Worm (Caenorhabditis elegans) whole organism, L4 larva: Measurements from ENCODE around the gene msp-59.
"Not testable (repeated sequence)": the region's sequence is repeated elsewhere in the genome, so short reads cannot be mapped to it uniquely, and the experiment has no call there.

ENCODE experiments used
- D1046.2 ChIP-seq: fragments of 200-800 bp; sonication (Bioruptor generic); IDR thresholded peaks from 2 replicates; pipeline ENCODE4 v1.3.6; 2022; ENCODE audit warnings: missing genetic modification characterization, missing compliant biosample characterization
- F37D6.2 ChIP-seq: sonication (generic microtip); optimal IDR thresholded peaks from 2 replicates; lab custom pipeline; 2016; ENCODE audit warnings: mild to moderate bottlenecking, missing genetic modification characterization, missing compliant biosample characterization
- F44E2.7 ChIP-seq: fragments of 200-800 bp; sonication (Bioruptor generic); IDR thresholded peaks from 2 replicates; pipeline ENCODE4 v2.1.2; 2022; ENCODE audit warnings: missing genetic modification characterization, missing compliant biosample characterization
- F49E8.2 ChIP-seq: sonication (generic microtip); optimal IDR thresholded peaks from 2 replicates; lab custom pipeline; 2016; ENCODE audit warnings: missing compliant biosample characterization, mild to moderate bottlenecking, missing genetic modification characterization, borderline replicate concordance
- R02D3.7 ChIP-seq: fragments of 150-350 bp; sonication (generic microtip); optimal IDR thresholded peaks from 3 replicates; lab custom pipeline; 2014; ENCODE audit warnings: missing biosample characterization, missing genetic modification characterization
- T26A8.4 ChIP-seq: fragments of 200-800 bp; sonication (Bioruptor generic); IDR thresholded peaks from 2 replicates; pipeline ENCODE4 v1.3.6; 2022; ENCODE audit warnings: missing genetic modification characterization, missing compliant biosample characterization
- Y105C5A.15 ChIP-seq: fragments of 200-800 bp; sonication (Bioruptor generic); IDR thresholded peaks from 2 replicates; pipeline ENCODE4 v1.3.6; 2022; ENCODE audit warnings: missing genetic modification characterization, missing compliant biosample characterization
- Y48G9A.11 ChIP-seq: fragments of 200-800 bp; sonication (Bioruptor generic); IDR thresholded peaks from 2 replicates; pipeline ENCODE4 v1.3.6; 2022; ENCODE audit warnings: missing genetic modification reagents, missing genetic modification characterization, missing compliant biosample characterization
- ZK337.2 ChIP-seq: fragments of 200-800 bp; sonication (Bioruptor generic); IDR thresholded peaks from 2 replicates; pipeline ENCODE4 v1.3.6; 2022; ENCODE audit warnings: missing genetic modification reagents, missing genetic modification characterization, missing compliant biosample characterization
- ZK546.5 ChIP-seq, 2 experiments: sonication (generic microtip); optimal IDR thresholded peaks; 2 replicates each; lab custom pipeline; 2017; ENCODE audit warnings: missing biosample characterization in 2 of 2, missing genetic modification characterization in 2 of 2
- aha-1 ChIP-seq: fragments of 150-350 bp; peaks from one replicate; lab custom pipeline; 2014; ENCODE audit warnings: missing biosample characterization, missing genetic modification characterization
- ama-1 ChIP-seq: fragments of 150-350 bp; optimal IDR thresholded peaks from 2 replicates; lab custom pipeline; 2014; ENCODE audit warnings: inconsistent platforms, mixed read lengths
- arid-1 ChIP-seq: fragments of 200-800 bp; sonication (Bioruptor generic); conservative IDR thresholded peaks from 2 replicates; pipeline ENCODE4 v1.3.6; 2022; ENCODE audit warnings: missing genetic modification reagents, missing genetic modification characterization, missing compliant biosample characterization
- ceh-44 ChIP-seq: fragments of 200-800 bp; sonication (Bioruptor generic); IDR thresholded peaks from 2 replicates; pipeline ENCODE4 v1.3.6; 2022; ENCODE audit warnings: missing genetic modification reagents, missing genetic modification characterization, missing compliant biosample characterization
- ceh-62 ChIP-seq: sonication (generic microtip); optimal IDR thresholded peaks from 2 replicates; lab custom pipeline; 2017; ENCODE audit warnings: missing biosample characterization, missing genetic modification characterization
- dve-1 ChIP-seq: sonication (generic microtip); optimal IDR thresholded peaks from 2 replicates; lab custom pipeline; 2017; ENCODE audit warnings: antibody characterized with exemption, mild to moderate bottlenecking, missing genetic modification characterization, missing compliant biosample characterization; ENCODE audit not compliant: insufficient read depth
- fkh-10 ChIP-seq: fragments of 150-350 bp; optimal IDR thresholded peaks from 2 replicates; lab custom pipeline; 2014; ENCODE audit warnings: missing biosample characterization, missing genetic modification reagents, missing genetic modification characterization
- gei-8 ChIP-seq: fragments of 200-800 bp; sonication (Bioruptor generic); optimal IDR thresholded peaks from 2 replicates; lab custom pipeline; 2018; ENCODE audit warnings: mild to moderate bottlenecking, missing genetic modification characterization, missing compliant biosample characterization
- lin-29 ChIP-seq: fragments of 200-800 bp; sonication (Bioruptor generic); IDR thresholded peaks from 2 replicates; pipeline ENCODE4 v1.3.6; 2022; ENCODE audit warnings: missing genetic modification reagents, missing genetic modification characterization, missing compliant biosample characterization
- lin-38 ChIP-seq: fragments of 200-800 bp; sonication (Bioruptor generic); IDR thresholded peaks from 2 replicates; pipeline ENCODE4 v1.3.6; 2022; ENCODE audit warnings: missing genetic modification reagents, missing genetic modification characterization, missing compliant biosample characterization
- mdt-29 ChIP-seq: fragments of 200-800 bp; sonication (Bioruptor generic); IDR thresholded peaks from 2 replicates; pipeline ENCODE4 v1.3.6; 2022; ENCODE audit warnings: missing genetic modification reagents, missing genetic modification characterization, missing compliant biosample characterization
- nhr-10 ChIP-seq: fragments of 150-350 bp; optimal IDR thresholded peaks from 2 replicates; lab custom pipeline; 2014; ENCODE audit warnings: missing biosample characterization, missing genetic modification characterization
- nhr-111 ChIP-seq: fragments of 200-800 bp; sonication (Bioruptor generic); optimal IDR thresholded peaks from 2 replicates; lab custom pipeline; 2018; ENCODE audit warnings: mild to moderate bottlenecking, missing genetic modification characterization, missing compliant biosample characterization
- pqm-1 ChIP-seq: sonication (generic microtip); optimal IDR thresholded peaks from 2 replicates; lab custom pipeline; 2017; ENCODE audit warnings: missing biosample characterization, missing genetic modification characterization
- set-16 ChIP-seq: fragments of 200-800 bp; sonication (Bioruptor generic); IDR thresholded peaks from 2 replicates; pipeline ENCODE4 v1.3.6; 2022; ENCODE audit warnings: missing genetic modification reagents, missing genetic modification characterization, missing compliant biosample characterization
- snpc-1.2 ChIP-seq: fragments of 200-800 bp; sonication (Bioruptor generic); IDR thresholded peaks from 2 replicates; pipeline ENCODE4 v1.3.6; 2022; ENCODE audit warnings: missing genetic modification reagents, missing genetic modification characterization, missing compliant biosample characterization
- unc-62 ChIP-seq, 3 experiments: fragments of 150-350 bp in 1 of 3; sonication (generic microtip); optimal IDR thresholded peaks in 2 of 3; peaks in 1 of 3; 1 replicate in 1 of 3; 2 replicates in 2 of 3; lab custom pipeline; 2014 to 2017; ENCODE audit warnings: missing biosample characterization in 3 of 3, missing genetic modification characterization in 3 of 3, missing genetic modification reagents in 3 of 3, missing genotype in 1 of 3
- zfp-2 ChIP-seq: sonication (generic microtip); optimal IDR thresholded peaks from 2 replicates; lab custom pipeline; 2016; ENCODE audit warnings: mild to moderate bottlenecking, missing genetic modification characterization, missing compliant biosample characterization
- ztf-7 ChIP-seq: fragments of 150-350 bp; optimal IDR thresholded peaks from 2 replicates; lab custom pipeline; 2014; ENCODE audit warnings: missing biosample characterization, missing genetic modification characterization

msp-59 gene

DNA sequence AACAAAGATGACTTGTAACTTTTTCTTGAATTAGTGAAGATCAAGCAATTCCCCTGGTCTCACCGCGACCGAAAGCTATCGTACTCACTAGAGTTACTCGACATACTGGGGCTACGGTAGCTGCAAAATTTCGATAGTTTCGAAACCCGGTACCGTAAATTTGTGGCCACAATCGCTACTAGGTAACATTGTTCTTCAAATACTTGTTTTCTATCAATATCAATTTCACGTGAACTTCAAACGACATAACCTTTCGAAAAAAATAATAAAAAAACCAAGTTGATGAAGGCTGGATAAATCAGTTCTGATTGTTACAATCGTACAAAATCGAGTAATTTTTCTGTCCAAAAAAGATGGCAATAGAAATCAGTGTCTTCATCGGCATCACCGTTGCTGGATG is 40.4 kb downstream of the msp-59 start, which contains the start of gene F36H12.3:
Gene F36H12.3 (plus strand): TSS at position 301 of the 400 bp plus-strand sequence.
- TF ChIP-seq ztf-7 (no peak), unc-62 (GFP tag; optimal IDR thresholded peaks at IDR 0.05 in 1 of 2; lab: Kevin White, UChicago) (peak in 1 of 2 experiments; percentile 65), unc-62 (tag; optimal IDR thresholded peaks at IDR 0.05; lab: Kevin White, UChicago) (no peak), Y48G9A.11 (GFP tag; lab: Robert Waterston, UW) (no peak)

DNA sequence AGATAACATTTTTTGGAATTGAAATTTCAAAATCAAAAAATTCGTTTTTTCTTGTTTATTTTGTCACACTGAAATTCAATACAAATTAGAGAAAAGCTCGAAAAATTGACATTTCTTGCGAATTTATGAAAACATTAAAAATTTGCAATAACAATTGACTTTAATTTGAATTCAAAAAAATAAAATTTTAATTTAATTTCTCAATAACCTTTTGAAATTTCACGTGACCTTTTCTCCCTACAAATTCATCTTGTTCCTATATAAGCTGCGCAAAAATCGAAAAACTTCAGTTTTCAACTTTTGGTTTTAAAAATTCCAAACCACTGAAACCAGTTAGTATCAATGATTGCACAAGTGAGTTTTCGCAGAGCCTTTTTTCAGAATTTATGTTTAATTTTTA is 44.1 kb downstream of the msp-59 start, which contains the start of gene F36H12.4:
Gene F36H12.4 (plus strand): TSS at position 301 of the 400 bp plus-strand sequence.
- TF ChIP-seq ZK337.2 (GFP tag; lab: Robert Waterston, UW) (no peak), nhr-10 (tag; lab: Kevin White, UChicago) (no peak), R02D3.7 (tag; lab: Kevin White, UChicago) (no peak), F37D6.2 (tag; lab: Kevin White, UChicago) (no peak), zfp-2 (no peak), lin-29 (GFP tag; lab: Robert Waterston, UW) (no peak), gei-8 (no peak), D1046.2 (GFP tag; lab: Robert Waterston, UW) (no peak), pqm-1 (tag; lab: Kevin White, UChicago) (no peak), nhr-111 (GFP tag; lab: Kevin White, UChicago) (no peak), ceh-62 (no peak), ZK546.5 (tag; optimal IDR thresholded peaks at IDR 0.05; lab: Kevin White, UChicago) (no peak)
- TF ChIP-seq, all 104 proteins: peak for 0

DNA sequence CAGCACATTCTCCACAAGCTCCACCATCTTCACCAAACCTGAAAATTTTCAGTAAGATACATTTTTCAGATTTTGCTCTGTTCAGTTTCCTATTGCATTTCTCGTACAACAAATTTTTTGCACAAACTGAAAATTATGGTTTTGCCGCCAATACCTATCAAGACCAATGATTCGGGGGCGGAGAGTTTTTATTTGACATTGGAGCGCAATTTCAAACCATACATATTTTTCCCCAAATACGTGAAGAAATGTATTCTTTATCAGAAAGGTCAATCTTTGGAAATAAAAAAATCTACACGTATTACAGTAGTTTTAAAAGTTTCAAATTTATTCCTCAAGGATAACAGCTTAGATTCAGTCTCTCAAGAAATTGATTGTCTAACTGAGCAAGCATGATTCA is 46.4 kb downstream of the msp-59 start, which contains the start of gene F36H12.5:
Gene F36H12.5 (plus strand): TSS at position 301 of the 400 bp plus-strand sequence.
- TF ChIP-seq dve-1: no peak
- TF ChIP-seq nhr-111 (GFP tag; lab: Kevin White, UChicago): no peak
- no peak for TF ChIP-seq set-16 (GFP tag; lab: Robert Waterston, UW)
- no peak for TF ChIP-seq pqm-1 (tag; lab: Kevin White, UChicago)
- no peak for TF ChIP-seq fkh-10 (GFP tag; lab: Kevin White, UChicago)

DNA sequence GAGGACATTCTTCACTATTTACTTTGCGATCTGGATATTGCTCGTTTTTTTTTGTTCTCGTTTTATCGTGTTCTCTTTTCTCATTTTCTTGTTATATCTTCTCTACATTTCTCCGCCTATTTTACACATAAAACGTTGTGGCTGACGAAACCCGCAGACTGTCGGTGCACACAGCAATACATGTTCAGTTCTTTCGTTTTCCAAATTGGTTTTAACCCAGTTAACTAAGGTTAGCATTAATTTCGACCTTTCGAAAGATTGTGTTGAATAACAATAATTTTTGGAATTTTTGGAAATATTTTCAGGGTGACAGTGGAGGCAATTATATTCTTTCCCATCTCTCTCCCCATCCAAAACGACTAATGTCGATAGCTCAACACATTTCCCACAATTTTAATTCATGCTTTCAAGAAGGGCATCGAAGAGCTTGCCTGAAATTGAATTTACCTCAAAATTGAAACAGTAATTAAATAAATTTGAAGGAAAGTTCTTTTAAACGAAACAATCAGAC is 48.2 kb downstream of the msp-59 start:
- TF ChIP-seq lin-38 (peak; percentile 60), F49E8.2 (tag; lab: Kevin White, UChicago) (peak; percentile 56), T26A8.4 (peak; percentile 77), Y105C5A.15 (0 out of 2 replicates have a peak, but pooled peaks have one; percentile 25), snpc-1.2 (GFP tag; lab: Robert Waterston, UW) (peak; percentile 97), unc-62 (GFP tag; optimal IDR thresholded peaks at IDR 0.05 in 1 of 2; lab: Kevin White, UChicago) (peak in 1 of 2 experiments; percentile 31), aha-1 (tag; lab: Kevin White, UChicago) (peak; percentile 57), mdt-29 (GFP tag; lab: Robert Waterston, UW) (peak; percentile 72), ceh-44 (GFP tag; lab: Robert Waterston, UW) (0 out of 2 replicates have a peak, but pooled peaks have one; percentile 35), Y48G9A.11 (GFP tag; lab: Robert Waterston, UW) (peak; percentile 30; the same call in 1 of the 2 replicates), ama-1 (lab: Kevin White, UChicago) (peak; percentile 32), F44E2.7 (GFP tag; lab: Robert Waterston, UW) (0 out of 2 replicates have a peak, but pooled peaks have one; percentile 30), arid-1 (GFP tag; lab: Robert Waterston, UW) (0 out of 2 replicates have a peak, but pooled peaks have one; percentile 28)
- not testable (repeated sequence) for TF ChIP-seq unc-62 (tag; optimal IDR thresholded peaks at IDR 0.05; lab: Kevin White, UChicago)
